Comparison of ENCODE assay signal across 2 fruit fly cellular contexts in genomic region chr2L:19846226-19846625, dm6.
TF ChIP-seq lines count a peak whose summit lies in the region.

No protein-coding gene starts in this region.

- no peak for TF ChIP-seq CTCF in whole organism, embryonic (GFP tag; optimal IDR thresholded peaks at IDR 0.05; lab: Kevin White, UChicago)

TF ChIP-seq in whole organism, embryonic, 481 proteins besides CTCF, POLR2A, EP300 and RAD21:
- TF ChIP-seq sens (GFP tag; lab: Kevin White, UChicago) (peak; percentile 52), D19B (GFP tag; optimal IDR thresholded peaks at IDR 0.05; lab: Kevin White, UChicago) (peak; percentile 50), CG14667 (GFP tag; IDR thresholded peaks at IDR 0.05; lab: Robert Waterston, UW) (0 out of 2 replicates have a peak, but pooled peaks have one; percentile 1), CG11504 (tag; optimal IDR thresholded peaks at IDR 0.05; lab: Kevin White, UChicago) (peak; percentile 96), eve (GFP tag; optimal IDR thresholded peaks at IDR 0.05; lab: Kevin White, UChicago) (peak in 1 of 2 experiments; percentile 48), lab (GFP tag; optimal IDR thresholded peaks at IDR 0.05; lab: Kevin White, UChicago) (no peak)

TF ChIP-seq in whole organism, prepupa, 60 proteins besides CTCF, POLR2A, EP300 and RAD21:
- TF ChIP-seq svp (GFP tag; lab: Kevin White, UChicago) (peak; percentile 45), dsx (GFP tag; optimal IDR thresholded peaks at IDR 0.05; lab: Kevin White, UChicago; ENCODE audit: poor library complexity, severe bottlenecking) (peak; percentile 92), CG3919 (GFP tag; optimal IDR thresholded peaks at IDR 0.05; lab: Kevin White, UChicago) (no peak), CG6854 (GFP tag; optimal IDR thresholded peaks at IDR 0.05; lab: Kevin White, UChicago) (no peak), salr (GFP tag; optimal IDR thresholded peaks at IDR 0.05; lab: Kevin White, UChicago) (no peak), eg (GFP tag; IDR thresholded peaks at IDR 0.05; lab: Robert Waterston, UW) (0 out of 3 replicates have a peak, but pooled peaks have one; percentile 21)
TF ChIP-seq in whole organism, prepupa: peak in this region for 3.
